Worm (Caenorhabditis elegans): Measurements from ENCODE around the gene ZK1240.9.

The ZK1240.9 gene

DNA sequence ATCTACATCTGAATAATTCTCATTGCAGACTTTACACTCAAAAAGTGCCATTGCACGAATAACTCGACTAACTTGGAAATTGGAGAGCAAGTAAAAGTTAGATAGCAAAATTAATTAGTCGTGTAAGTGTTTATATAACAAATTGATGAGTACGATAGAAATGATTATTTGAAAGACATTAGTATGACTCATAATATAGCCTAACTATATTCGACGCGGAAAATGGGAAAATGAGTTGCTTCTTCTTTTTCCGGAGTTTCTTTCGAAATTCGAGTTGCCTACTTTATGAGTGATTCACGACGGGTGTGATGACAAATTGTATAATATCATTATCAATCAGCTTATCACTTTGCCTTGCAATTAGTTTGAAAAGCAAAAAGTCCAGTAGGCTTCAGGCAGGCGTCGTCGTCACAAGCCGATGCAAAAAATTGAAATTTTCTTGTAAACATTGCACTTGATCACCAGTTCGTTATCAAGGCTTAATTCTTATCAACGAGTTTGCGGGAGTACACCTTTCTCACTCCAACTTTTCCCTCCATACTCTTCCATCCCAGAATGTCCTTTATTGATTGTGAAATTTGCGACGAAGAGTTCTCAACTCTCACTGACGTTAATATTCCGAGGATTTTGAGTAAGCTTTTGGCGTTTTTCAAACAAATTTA lies 5.0 kb downstream of the ZK1240.9 start, which contains the start of the genes ZK1240.6 and ZK1240.2:
Gene ZK1240.6, minus strand, starts transcription at position 51 of the 662 bp plus-strand sequence.
Gene ZK1240.2, plus strand, starts transcription at position 520 of the 662 bp plus-strand sequence.
- TF ChIP-seq cog-1 (tag; optimal IDR thresholded peaks at IDR 0.05): no peak
- no peak for TF ChIP-seq klf-2 (GFP tag; conservative IDR thresholded peaks at IDR 0.05)
- no peak for TF ChIP-seq ztf-23 (GFP tag; IDR thresholded peaks at IDR 0.05)
- no peak for TF ChIP-seq ztf-29 (GFP tag; IDR thresholded peaks at IDR 0.05)
- TF ChIP-seq flt-1 (GFP tag; IDR thresholded peaks at IDR 0.05): no peak
- TF ChIP-seq med-1 (GFP tag; optimal IDR thresholded peaks at IDR 0.05; ENCODE audit: insufficient read depth): no peak
- no peak for TF ChIP-seq tab-1 (GFP tag; IDR thresholded peaks at IDR 0.05)

DNA sequence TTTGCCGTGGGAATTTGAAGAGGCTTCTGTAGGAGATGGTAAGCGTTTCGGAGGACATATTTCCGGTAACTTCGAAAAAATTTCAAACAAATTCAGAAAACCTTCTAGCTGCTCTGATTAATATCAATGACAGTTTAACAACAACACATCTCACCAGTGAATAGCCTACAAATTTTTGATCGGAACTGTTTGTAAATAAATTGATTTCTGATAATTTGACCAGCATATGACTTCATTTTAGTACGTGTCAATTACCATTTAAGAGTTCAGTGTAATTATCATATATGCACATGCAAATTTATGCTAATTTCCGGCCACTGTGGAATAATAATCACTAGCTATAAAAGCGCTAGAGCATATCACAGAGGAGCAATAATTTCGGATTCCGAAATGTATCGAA lies 7.0 kb downstream of the ZK1240.9 start, which contains the start of gene ZK1240.11:
Gene ZK1240.11, plus strand, starts transcription at position 301 of the 400 bp plus-strand sequence.
- no peak for TF ChIP-seq ztf-23 (GFP tag; IDR thresholded peaks at IDR 0.05)
- TF ChIP-seq med-1 (GFP tag; optimal IDR thresholded peaks at IDR 0.05; ENCODE audit: insufficient read depth): no peak
- no peak for TF ChIP-seq ztf-29 (GFP tag; IDR thresholded peaks at IDR 0.05)
- no peak for TF ChIP-seq flt-1 (GFP tag; IDR thresholded peaks at IDR 0.05)

DNA sequence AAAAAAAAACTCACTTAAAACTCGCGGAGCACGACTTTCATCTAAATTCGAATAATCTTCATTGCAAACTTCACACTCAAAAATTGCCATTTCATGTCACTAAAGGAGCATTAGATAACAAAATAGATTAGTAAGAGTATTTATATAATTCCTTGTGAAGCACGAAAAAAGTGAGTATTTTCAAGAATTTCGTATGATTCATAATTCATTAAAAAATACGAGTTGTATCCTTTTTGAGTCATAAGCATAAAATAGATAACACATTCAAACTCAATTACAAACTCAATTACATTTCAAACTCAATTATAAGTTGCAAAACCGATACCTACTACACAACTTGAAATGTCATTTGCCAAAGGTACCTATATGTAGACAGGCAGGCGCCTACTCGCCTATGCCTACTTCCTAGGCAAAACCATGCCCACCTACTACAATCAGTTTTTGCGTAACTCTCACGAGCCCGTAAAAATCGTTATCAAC lies 11.0 kb downstream of the ZK1240.9 start, which contains the start of the genes ZK1240.8 and ZK1240.1:
Gene ZK1240.8, minus strand, starts transcription at position 101 of the 480 bp plus-strand sequence.
Gene ZK1240.1, plus strand, starts transcription at position 430 of the 480 bp plus-strand sequence.
- TF ChIP-seq T22C8.4 (GFP tag; IDR thresholded peaks at IDR 0.05): no peak
- no peak for TF ChIP-seq flt-1 (GFP tag; IDR thresholded peaks at IDR 0.05)
- TF ChIP-seq med-1 (GFP tag; optimal IDR thresholded peaks at IDR 0.05; ENCODE audit: insufficient read depth): no peak
- no peak for TF ChIP-seq ztf-29 (GFP tag; IDR thresholded peaks at IDR 0.05)
- TF ChIP-seq tab-1 (GFP tag; IDR thresholded peaks at IDR 0.05): no peak
- no peak for TF ChIP-seq klf-2 (GFP tag; conservative IDR thresholded peaks at IDR 0.05)
- TF ChIP-seq cog-1 (tag; optimal IDR thresholded peaks at IDR 0.05): no peak
- TF ChIP-seq ztf-23 (GFP tag; IDR thresholded peaks at IDR 0.05): no peak
- no peak for TF ChIP-seq ref-1 (GFP tag; conservative IDR thresholded peaks at IDR 0.05)

DNA sequence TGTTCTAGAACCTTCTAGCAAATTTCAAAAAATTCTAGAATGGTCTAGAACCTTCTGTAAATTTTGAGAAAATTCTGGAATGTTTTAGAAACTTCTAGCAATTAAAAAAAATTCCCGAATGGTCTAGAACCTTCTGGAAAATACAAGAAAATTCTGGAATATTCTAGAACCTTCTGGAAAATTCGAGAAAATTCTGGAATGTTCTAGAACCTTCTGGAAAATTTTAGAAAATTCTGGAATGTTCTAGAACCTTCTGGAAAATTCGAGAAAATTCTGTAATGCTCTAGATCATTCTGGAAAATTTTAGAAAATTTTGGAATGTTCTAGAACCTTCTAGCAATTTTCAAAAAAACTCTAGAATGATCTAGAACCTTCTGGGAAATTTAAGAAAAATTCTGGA lies 12.5 kb downstream of the ZK1240.9 start:
- TF ChIP-seq flt-1 (GFP tag; IDR thresholded peaks at IDR 0.05): peak; percentile 63
- TF ChIP-seq ztf-23 (GFP tag; IDR thresholded peaks at IDR 0.05): no peak

DNA sequence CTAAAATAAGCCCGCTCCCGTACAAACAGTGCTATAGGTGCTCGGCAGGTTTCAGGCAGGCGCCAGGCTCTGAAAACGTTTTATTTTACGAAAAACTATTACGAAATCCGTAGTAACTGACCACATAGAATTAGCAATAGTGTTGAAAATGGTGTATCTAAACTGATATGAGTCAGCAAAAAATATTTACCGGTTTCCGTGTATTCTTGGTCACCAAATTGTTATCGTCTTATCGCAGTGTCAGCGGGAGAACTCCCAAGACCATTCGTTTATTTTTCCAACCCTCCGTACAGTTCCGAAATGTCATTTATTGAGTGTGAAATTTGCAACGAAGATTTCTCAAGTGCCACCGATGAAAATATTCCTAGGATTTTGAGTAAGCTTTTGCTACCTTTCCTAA lies 14.2 kb downstream of the ZK1240.9 start, which contains the start of gene F43C11.8:
Gene F43C11.8, plus strand, starts transcription at position 301 of the 400 bp plus-strand sequence.
- TF ChIP-seq med-1 (GFP tag; optimal IDR thresholded peaks at IDR 0.05; ENCODE audit: insufficient read depth): no peak
- TF ChIP-seq ztf-29 (GFP tag; IDR thresholded peaks at IDR 0.05): no peak
- no peak for TF ChIP-seq tab-1 (GFP tag; IDR thresholded peaks at IDR 0.05)
- no peak for TF ChIP-seq ref-1 (GFP tag; conservative IDR thresholded peaks at IDR 0.05)

DNA sequence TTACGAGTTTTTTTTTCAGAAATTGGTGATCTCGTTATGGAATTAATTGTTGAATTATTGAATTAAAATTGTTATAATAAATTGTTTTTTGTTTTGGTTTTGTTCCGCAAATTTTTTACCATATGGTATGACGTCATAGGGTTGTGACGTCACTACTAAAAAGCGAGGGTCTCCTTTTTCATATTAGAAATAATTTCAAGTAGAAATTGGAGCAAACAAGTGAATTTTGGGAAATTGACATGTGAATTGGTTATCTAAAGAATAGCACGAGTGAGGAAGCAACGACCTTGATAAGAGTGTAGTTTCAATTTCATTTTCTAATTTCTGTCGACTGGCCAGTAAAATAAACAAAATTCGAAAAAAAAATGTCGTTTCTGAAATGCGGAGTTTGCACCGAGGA lies 17.6 kb downstream of the ZK1240.9 start, which contains the start of gene F43C11.7:
Gene F43C11.7, plus strand, starts transcription at position 326 of the 400 bp plus-strand sequence.
- TF ChIP-seq tab-1 (GFP tag; IDR thresholded peaks at IDR 0.05) (no peak), ztf-23 (GFP tag; IDR thresholded peaks at IDR 0.05) (no peak), med-1 (GFP tag; optimal IDR thresholded peaks at IDR 0.05; ENCODE audit: insufficient read depth) (no peak), ref-1 (GFP tag; conservative IDR thresholded peaks at IDR 0.05) (no peak), T22C8.4 (GFP tag; IDR thresholded peaks at IDR 0.05) (no peak), klf-2 (GFP tag; conservative IDR thresholded peaks at IDR 0.05) (no peak), flt-1 (GFP tag; IDR thresholded peaks at IDR 0.05) (no peak), cog-1 (tag; optimal IDR thresholded peaks at IDR 0.05) (no peak), ztf-29 (GFP tag; IDR thresholded peaks at IDR 0.05) (no peak)

DNA sequence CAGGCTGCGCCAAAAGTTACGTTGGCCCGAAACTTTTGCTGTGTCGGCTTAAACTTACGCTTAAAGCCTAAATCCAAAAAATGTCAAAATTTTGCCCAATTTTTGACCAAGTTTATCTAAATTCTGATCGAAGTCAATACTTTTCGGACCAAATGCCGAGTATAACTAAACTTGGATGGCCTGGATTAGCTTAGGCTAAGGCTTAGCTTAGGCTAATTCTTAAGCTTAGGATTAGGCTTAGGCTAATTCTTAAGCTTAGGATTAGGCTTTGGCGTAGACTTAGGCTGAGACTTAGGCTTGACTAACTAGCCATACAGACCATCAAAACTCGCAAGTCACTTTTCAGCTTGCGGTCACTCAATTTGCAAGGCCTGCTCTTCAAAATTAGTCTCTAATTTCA lies 18.2 kb downstream of the ZK1240.9 start:
- TF ChIP-seq ztf-23 (GFP tag; IDR thresholded peaks at IDR 0.05): no peak
- no peak for TF ChIP-seq flt-1 (GFP tag; IDR thresholded peaks at IDR 0.05)
- no peak for TF ChIP-seq med-1 (GFP tag; optimal IDR thresholded peaks at IDR 0.05; ENCODE audit: insufficient read depth)
- TF ChIP-seq cog-1 (tag; optimal IDR thresholded peaks at IDR 0.05): no peak
- TF ChIP-seq klf-2 (GFP tag; conservative IDR thresholded peaks at IDR 0.05): no peak
- TF ChIP-seq ref-1 (GFP tag; conservative IDR thresholded peaks at IDR 0.05): no peak
- TF ChIP-seq T22C8.4 (GFP tag; IDR thresholded peaks at IDR 0.05): no peak
- TF ChIP-seq ztf-29 (GFP tag; IDR thresholded peaks at IDR 0.05): no peak
- no peak for TF ChIP-seq tab-1 (GFP tag; IDR thresholded peaks at IDR 0.05)

DNA sequence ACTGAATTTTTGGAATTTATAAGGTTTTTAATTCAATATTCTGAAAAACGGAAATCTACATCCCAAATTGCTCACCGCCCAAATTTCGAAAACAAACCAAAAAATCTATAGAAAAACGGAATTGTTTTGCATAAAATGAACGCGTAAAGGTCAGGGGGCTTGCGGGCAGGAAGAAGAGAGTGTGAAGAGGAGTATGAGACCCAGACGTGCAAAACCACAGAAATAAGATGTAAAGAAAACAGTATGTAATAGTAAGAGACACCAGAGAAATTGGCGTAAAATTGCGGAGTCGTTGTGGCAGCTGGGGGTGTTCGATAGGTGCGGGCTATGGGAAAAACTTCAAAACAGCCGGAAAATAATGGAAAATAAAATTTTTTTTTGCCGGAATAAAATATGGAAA lies 23.0 kb downstream of the ZK1240.9 start:
- no peak for TF ChIP-seq flt-1 (GFP tag; IDR thresholded peaks at IDR 0.05)
- no peak for TF ChIP-seq T22C8.4 (GFP tag; IDR thresholded peaks at IDR 0.05)
- TF ChIP-seq ztf-23 (GFP tag; IDR thresholded peaks at IDR 0.05): no peak
- TF ChIP-seq med-1 (GFP tag; optimal IDR thresholded peaks at IDR 0.05; ENCODE audit: insufficient read depth): no peak
- no peak for TF ChIP-seq klf-2 (GFP tag; conservative IDR thresholded peaks at IDR 0.05)
- TF ChIP-seq ztf-29 (GFP tag; IDR thresholded peaks at IDR 0.05): no peak
- no peak for TF ChIP-seq tab-1 (GFP tag; IDR thresholded peaks at IDR 0.05)
- no peak for TF ChIP-seq ref-1 (GFP tag; conservative IDR thresholded peaks at IDR 0.05)
- TF ChIP-seq cog-1 (tag; optimal IDR thresholded peaks at IDR 0.05): no peak

DNA sequence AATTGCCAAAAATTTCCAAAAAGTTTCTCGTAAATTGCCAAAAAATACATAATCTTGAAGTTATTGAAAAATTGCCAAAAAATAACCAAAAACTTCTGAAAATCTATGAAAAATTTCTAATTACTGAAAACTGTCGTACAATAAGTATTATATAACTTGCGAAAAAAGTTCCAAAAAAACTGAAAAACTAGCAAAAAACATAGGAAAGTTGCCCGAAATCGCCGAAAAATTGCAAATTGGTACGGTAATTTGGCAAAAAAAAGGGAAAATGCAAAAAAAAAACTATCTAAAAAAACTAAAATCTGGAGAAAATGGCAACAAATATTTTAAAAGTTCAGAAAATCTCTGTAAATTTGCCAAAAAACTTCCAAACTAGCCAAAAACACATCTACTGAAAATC lies 23.5 kb downstream of the ZK1240.9 start, which contains the start of gene enri-1:
Gene enri-1, minus strand, starts transcription at position 101 of the 400 bp plus-strand sequence.
- no peak for TF ChIP-seq tab-1 (GFP tag; IDR thresholded peaks at IDR 0.05)
- TF ChIP-seq T22C8.4 (GFP tag; IDR thresholded peaks at IDR 0.05): no peak
- no peak for TF ChIP-seq cog-1 (tag; optimal IDR thresholded peaks at IDR 0.05)
- TF ChIP-seq ref-1 (GFP tag; conservative IDR thresholded peaks at IDR 0.05): no peak
- TF ChIP-seq ztf-29 (GFP tag; IDR thresholded peaks at IDR 0.05): no peak
- no peak for TF ChIP-seq med-1 (GFP tag; optimal IDR thresholded peaks at IDR 0.05; ENCODE audit: insufficient read depth)
- TF ChIP-seq flt-1 (GFP tag; IDR thresholded peaks at IDR 0.05): no peak
- TF ChIP-seq ztf-23 (GFP tag; IDR thresholded peaks at IDR 0.05): no peak
- no peak for TF ChIP-seq klf-2 (GFP tag; conservative IDR thresholded peaks at IDR 0.05)
